Fruit fly (Drosophila melanogaster): ENCODE measurements around the gene CG45101.

The CG45101 gene

DNA sequence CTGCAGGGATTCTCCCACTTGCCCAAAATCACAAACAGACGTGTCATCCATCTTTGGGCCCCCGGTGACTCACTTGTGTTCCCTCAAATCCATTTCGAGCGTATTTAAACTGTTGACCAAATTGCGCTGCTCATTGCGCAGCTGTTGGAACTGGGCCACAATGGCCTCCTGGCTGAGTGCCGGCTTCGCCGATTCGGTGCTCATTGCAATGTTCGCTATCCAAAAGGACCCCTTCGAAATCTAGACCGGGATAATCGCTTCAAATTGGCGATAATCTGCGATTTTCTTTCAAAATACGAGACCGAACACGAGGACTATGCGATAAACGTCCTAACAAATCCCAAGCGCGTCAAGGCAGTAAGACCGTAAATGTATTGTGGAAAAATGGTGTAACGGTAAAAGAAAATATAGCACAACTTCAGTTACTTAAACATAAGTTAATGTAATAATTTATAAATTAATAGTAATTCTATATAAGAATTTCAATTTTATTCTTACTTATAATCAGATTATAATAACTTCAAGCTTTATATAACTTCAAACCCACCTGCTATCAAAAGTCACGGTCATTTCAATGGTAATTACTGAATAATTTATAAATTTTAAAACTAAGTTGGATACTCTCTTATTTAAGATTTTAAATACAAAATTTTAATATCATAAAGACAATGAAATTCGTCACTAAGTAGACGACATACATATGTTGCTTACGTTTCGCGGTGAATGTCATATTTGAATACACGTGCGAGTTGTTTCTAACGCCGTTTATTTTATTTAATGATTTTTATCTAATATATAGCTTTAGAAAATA, 9.5 kb downstream of the CG45101 start, which contains the start of the genes Pfdn2 and Noc1 (continued):
- TF ChIP-seq CG10321 (GFP tag; IDR thresholded peaks at IDR 0.05) (no peak), Spps (tag; optimal IDR thresholded peaks at IDR 0.05) (no peak), phol (tag; optimal IDR thresholded peaks at IDR 0.05) (peak; percentile 42), Tbp (GFP tag; optimal IDR thresholded peaks at IDR 0.05) (no peak), Elba2 (GFP tag; optimal IDR thresholded peaks at IDR 0.05) (no peak), MTF-1 (GFP tag; optimal IDR thresholded peaks at IDR 0.05; ENCODE audit: borderline replicate concordance) (no peak), Myb (GFP tag; optimal IDR thresholded peaks at IDR 0.05) (no peak), CG11723 (GFP tag; optimal IDR thresholded peaks at IDR 0.05) (no peak), cas (GFP tag; IDR thresholded peaks at IDR 0.05) (0 out of 2 replicates have a peak, but pooled peaks have one; percentile 7), klu (GFP tag; IDR thresholded peaks at IDR 0.05) (no peak), B-H2 (GFP tag; optimal IDR thresholded peaks at IDR 0.05) (peak; percentile 29), cato (GFP tag; optimal IDR thresholded peaks at IDR 0.05; ENCODE audit: borderline replicate concordance) (no peak), CG3065 (GFP tag; optimal IDR thresholded peaks at IDR 0.05) (no peak), CG4282 (GFP tag; optimal IDR thresholded peaks at IDR 0.05) (no peak), bowl (GFP tag; IDR thresholded peaks at IDR 0.05) (no peak), ewg (GFP tag; optimal IDR thresholded peaks at IDR 0.05) (peak; percentile 53), CG9437 (GFP tag; optimal IDR thresholded peaks at IDR 0.05) (peak; percentile 31), CHES-1-like (GFP tag; optimal IDR thresholded peaks at IDR 0.05) (no peak), CG33557 (GFP tag; optimal IDR thresholded peaks at IDR 0.05) (peak; percentile 30), wor (GFP tag; IDR thresholded peaks at IDR 0.05) (no peak), Nf-YB (GFP tag; optimal IDR thresholded peaks at IDR 0.05) (no peak), Abd-B (GFP tag; optimal IDR thresholded peaks at IDR 0.05) (no peak), ab (GFP tag; optimal IDR thresholded peaks at IDR 0.05) (no peak), CG5180 (GFP tag; optimal IDR thresholded peaks at IDR 0.05) (no peak), Ptx1 (GFP tag; IDR thresholded peaks at IDR 0.05) (peak; percentile 57; the same call in 1 of the 2 replicates), bcd (GFP tag; optimal IDR thresholded peaks at IDR 0.05) (no peak), Jarid2 (GFP tag; optimal IDR thresholded peaks at IDR 0.05) (no peak), CG10654 (GFP tag; optimal IDR thresholded peaks at IDR 0.05) (peak; percentile 33), rib (GFP tag; IDR thresholded peaks at IDR 0.05) (no peak), wdn (GFP tag; IDR thresholded peaks at IDR 0.05) (peak; percentile 39; the same call in 1 of the 2 replicates), chinmo (GFP tag; IDR thresholded peaks at IDR 0.05; ENCODE audit: partially characterized antibody) (no peak), CG34422 (GFP tag; IDR thresholded peaks at IDR 0.05) (peak; percentile 35; the same call in 1 of the 3 replicates), luna (GFP tag; optimal IDR thresholded peaks at IDR 0.05) (no peak), CG30403 (GFP tag; optimal IDR thresholded peaks at IDR 0.05) (peak; percentile 73), CG4730 (GFP tag; IDR thresholded peaks at IDR 0.05) (no peak), CG10462 (GFP tag; optimal IDR thresholded peaks at IDR 0.05) (peak; percentile 31), CG7271 (tag; optimal IDR thresholded peaks at IDR 0.05) (no peak), D19B (GFP tag; optimal IDR thresholded peaks at IDR 0.05) (peak; percentile 36), CG31365 (tag; optimal IDR thresholded peaks at IDR 0.05) (no peak), CG4707 (GFP tag; optimal IDR thresholded peaks at IDR 0.05) (no peak), HmgZ (tag; optimal IDR thresholded peaks at IDR 0.05) (peak; percentile 36), gce (GFP tag; IDR thresholded peaks at IDR 0.05) (no peak), her (GFP tag; optimal IDR thresholded peaks at IDR 0.05) (no peak), grn (GFP tag; optimal IDR thresholded peaks at IDR 0.05) (no peak), Blimp-1 (GFP tag; optimal IDR thresholded peaks at IDR 0.05) (no peak), dm (GFP tag; optimal IDR thresholded peaks at IDR 0.05) (peak; percentile 57), ap (GFP tag; IDR thresholded peaks at IDR 0.05) (no peak), CG1233 (GFP tag; optimal IDR thresholded peaks at IDR 0.05) (no peak), Bgb (GFP tag; IDR thresholded peaks at IDR 0.05; ENCODE audit: partially characterized antibody) (no peak; the same call in 1 of the 2 replicates)

Measured in whole organism, embryonic.